Worm (Caenorhabditis elegans): Measurements from ENCODE around the gene ttr-48.

The ttr-48 gene

ce11 chrX:3829605-3830004 is 12.6 kb downstream of the ttr-48 start:
- TF ChIP-seq elt-2 (tag; optimal IDR thresholded peaks at IDR 0.05) (peak; percentile 55), madf-2 (tag; optimal IDR thresholded peaks at IDR 0.05) (no peak)

ce11 chrX:3828598-3829204 is 13.5 kb downstream of the ttr-48 start:
- TF ChIP-seq T23F11.4 (GFP tag; optimal IDR thresholded peaks at IDR 0.05) (no peak), dve-1 (tag; optimal IDR thresholded peaks at IDR 0.05) (no peak), C08G9.2 (tag; optimal IDR thresholded peaks at IDR 0.05) (no peak), tbx-2 (tag; optimal IDR thresholded peaks at IDR 0.05) (no peak), ttx-3 (tag; optimal IDR thresholded peaks at IDR 0.05) (no peak), ceh-14 (tag; optimal IDR thresholded peaks at IDR 0.05) (no peak), eyg-1 (tag; optimal IDR thresholded peaks at IDR 0.05) (no peak)

ce11 chrX:3827311-3827710 is 14.9 kb downstream of the ttr-48 start:
- no peak for TF ChIP-seq nhr-11 (tag; optimal IDR thresholded peaks at IDR 0.05)

ce11 chrX:3826863-3827262 is 15.4 kb downstream of the ttr-48 start, which contains the start of gene fkh-9:
fkh-9 (minus strand) TSS chrX:3826963.
- no peak for TF ChIP-seq tbx-7 (tag; optimal IDR thresholded peaks at IDR 0.05)
- TF ChIP-seq syd-9 (tag; optimal IDR thresholded peaks at IDR 0.05): no peak
- no peak for TF ChIP-seq dve-1 (tag; optimal IDR thresholded peaks at IDR 0.05)
- TF ChIP-seq sox-2 (GFP tag; IDR thresholded peaks at IDR 0.05): no peak
- TF ChIP-seq hlh-8 (tag; optimal IDR thresholded peaks at IDR 0.05): no peak
- no peak for TF ChIP-seq hlh-30 (tag; optimal IDR thresholded peaks at IDR 0.05; ENCODE audit: insufficient read depth)
- no peak for TF ChIP-seq unc-86 (tag; optimal IDR thresholded peaks at IDR 0.05)
- no peak for TF ChIP-seq ceh-22 (tag; optimal IDR thresholded peaks at IDR 0.05)

ce11 chrX:3826172-3826571 is 16.1 kb downstream of the ttr-48 start:
- no peak for TF ChIP-seq pag-3 (tag; optimal IDR thresholded peaks at IDR 0.05; ENCODE audit: borderline replicate concordance)
- TF ChIP-seq dmd-4 (tag; optimal IDR thresholded peaks at IDR 0.05; ENCODE audit: borderline replicate concordance): peak; percentile 8

ce11 chrX:3824907-3825689 is 17.1 kb downstream of the ttr-48 start:
- TF ChIP-seq unc-86 (tag; optimal IDR thresholded peaks at IDR 0.05) (no peak), ama-1 (optimal IDR thresholded peaks at IDR 0.05) (no peak), elt-4 (tag; optimal IDR thresholded peaks at IDR 0.05) (no peak), nhr-232 (tag; optimal IDR thresholded peaks at IDR 0.05) (no peak), sdc-2 (tag; optimal IDR thresholded peaks at IDR 0.05) (no peak), tbx-2 (tag; optimal IDR thresholded peaks at IDR 0.05) (no peak), ttx-3 (tag; optimal IDR thresholded peaks at IDR 0.05) (no peak), F13H6.1 (tag; optimal IDR thresholded peaks at IDR 0.05) (no peak), che-1 (tag; optimal IDR thresholded peaks at IDR 0.05) (no peak), zip-5 (tag; optimal IDR thresholded peaks at IDR 0.05) (no peak), ceh-19 (GFP tag; optimal IDR thresholded peaks at IDR 0.05) (no peak), unc-3 (GFP tag; conservative IDR thresholded peaks at IDR 0.05) (no peak), unc-3 (tag; optimal IDR thresholded peaks at IDR 0.05) (no peak), dve-1 (tag; optimal IDR thresholded peaks at IDR 0.05) (no peak), dmd-4 (tag; optimal IDR thresholded peaks at IDR 0.05; ENCODE audit: borderline replicate concordance) (no peak), pqm-1 (tag; optimal IDR thresholded peaks at IDR 0.05) (no peak), sox-2 (GFP tag; IDR thresholded peaks at IDR 0.05) (no peak), ahr-1 (tag; optimal IDR thresholded peaks at IDR 0.05) (no peak), tbx-7 (tag; optimal IDR thresholded peaks at IDR 0.05) (no peak), sox-4 (tag; optimal IDR thresholded peaks at IDR 0.05) (no peak), K02D7.2 (tag; optimal IDR thresholded peaks at IDR 0.05) (no peak)

Measured in whole organism, late embryonic.